Worm (Caenorhabditis elegans): Measurements from ENCODE around the gene F54F2.9.

Gene F54F2.9

ce11 chrIII:8827128-8827527, at the start of gene F54F2.9:
F54F2.9 (minus strand) TSS chrIII:8827228.
- TF ChIP-seq dao-5 (tag; optimal IDR thresholded peaks at IDR 0.05) (no peak), W03F9.2 (tag; optimal IDR thresholded peaks at IDR 0.05) (no peak), him-1 (tag; optimal IDR thresholded peaks at IDR 0.05) (no peak)

ce11 chrIII:8873990-8874668, 47.1 kb upstream of the F54F2.9 start:
- TF ChIP-seq him-1 (tag; optimal IDR thresholded peaks at IDR 0.05) (peak; percentile 86), W03F9.2 (tag; optimal IDR thresholded peaks at IDR 0.05) (no peak), dao-5 (tag; optimal IDR thresholded peaks at IDR 0.05) (no peak)

- TF ChIP-seq him-1 (tag; optimal IDR thresholded peaks at IDR 0.05) (peak; percentile 60), dao-5 (tag; optimal IDR thresholded peaks at IDR 0.05) (no peak), W03F9.2 (tag; optimal IDR thresholded peaks at IDR 0.05) (no peak)
Measured at ce11 chrIII:8873045-8873457, 46.0 kb upstream of the F54F2.9 start.

ce11 chrIII:8869663-8870062, 42.6 kb upstream of the F54F2.9 start:
- TF ChIP-seq dao-5 (tag; optimal IDR thresholded peaks at IDR 0.05) (no peak), W03F9.2 (tag; optimal IDR thresholded peaks at IDR 0.05) (no peak), him-1 (tag; optimal IDR thresholded peaks at IDR 0.05) (no peak)

- TF ChIP-seq him-1 (tag; optimal IDR thresholded peaks at IDR 0.05) (no peak), W03F9.2 (tag; optimal IDR thresholded peaks at IDR 0.05) (peak; percentile 22), dao-5 (tag; optimal IDR thresholded peaks at IDR 0.05) (no peak)
Measured at ce11 chrIII:8867922-8868655, 41.1 kb upstream of the F54F2.9 start.

ce11 chrIII:8866983-8867842, 40.2 kb upstream of the F54F2.9 start:
- TF ChIP-seq W03F9.2 (tag; optimal IDR thresholded peaks at IDR 0.05) (no peak), him-1 (tag; optimal IDR thresholded peaks at IDR 0.05) (no peak), dao-5 (tag; optimal IDR thresholded peaks at IDR 0.05) (no peak)

- TF ChIP-seq dao-5 (tag; optimal IDR thresholded peaks at IDR 0.05) (no peak), W03F9.2 (tag; optimal IDR thresholded peaks at IDR 0.05) (no peak), him-1 (tag; optimal IDR thresholded peaks at IDR 0.05) (no peak)
Measured at ce11 chrIII:8866038-8866437, 39.0 kb upstream of the F54F2.9 start.

- TF ChIP-seq dao-5 (tag; optimal IDR thresholded peaks at IDR 0.05) = peak; percentile 45
- peak; percentile 45 for TF ChIP-seq W03F9.2 (tag; optimal IDR thresholded peaks at IDR 0.05)
- no peak for TF ChIP-seq him-1 (tag; optimal IDR thresholded peaks at IDR 0.05)
Measured at ce11 chrIII:8865294-8865766, 38.3 kb upstream of the F54F2.9 start.

ce11 chrIII:8858482-8858881, 31.5 kb upstream of the F54F2.9 start:
- TF ChIP-seq him-1 (tag; optimal IDR thresholded peaks at IDR 0.05) = no peak
- TF ChIP-seq W03F9.2 (tag; optimal IDR thresholded peaks at IDR 0.05) = no peak
- TF ChIP-seq dao-5 (tag; optimal IDR thresholded peaks at IDR 0.05) = no peak

ce11 chrIII:8851961-8852360, 24.9 kb upstream of the F54F2.9 start, which contains the start of gene plg-1:
plg-1 (plus strand) TSS chrIII:8852261.
- TF ChIP-seq W03F9.2 (tag; optimal IDR thresholded peaks at IDR 0.05) (no peak), dao-5 (tag; optimal IDR thresholded peaks at IDR 0.05) (no peak), him-1 (tag; optimal IDR thresholded peaks at IDR 0.05) (no peak)

ce11 chrIII:8850482-8851047, 23.5 kb upstream of the F54F2.9 start, which contains the start of gene F44E2.9:
F44E2.9 (minus strand) TSS chrIII:8850532.
- TF ChIP-seq W03F9.2 (tag; optimal IDR thresholded peaks at IDR 0.05) = peak; percentile 85
- no peak for TF ChIP-seq dao-5 (tag; optimal IDR thresholded peaks at IDR 0.05)
- no peak for TF ChIP-seq him-1 (tag; optimal IDR thresholded peaks at IDR 0.05)

- TF ChIP-seq him-1 (tag; optimal IDR thresholded peaks at IDR 0.05) (no peak), dao-5 (tag; optimal IDR thresholded peaks at IDR 0.05) (no peak), W03F9.2 (tag; optimal IDR thresholded peaks at IDR 0.05) (no peak)
Measured at ce11 chrIII:8849507-8849906, 22.5 kb upstream of the F54F2.9 start, which contains the start of gene F44E2.8. F44E2.8 (minus strand) TSS chrIII:8849877.

- no peak for TF ChIP-seq W03F9.2 (tag; optimal IDR thresholded peaks at IDR 0.05)
- TF ChIP-seq him-1 (tag; optimal IDR thresholded peaks at IDR 0.05) = no peak
- no peak for TF ChIP-seq dao-5 (tag; optimal IDR thresholded peaks at IDR 0.05)
Measured at ce11 chrIII:8848372-8848771, 21.3 kb upstream of the F54F2.9 start, which contains the start of gene F44E2.7. F44E2.7 (minus strand) TSS chrIII:8848472.
